Worm (Caenorhabditis elegans) whole organism, L4/young adult: ENCODE results near the gene F10E9.12.

Experiments used
- W03F9.2 ChIP-seq: fragments of 150-350 bp; optimal IDR thresholded peaks from 2 replicates; lab custom pipeline; 2014; ENCODE audit warnings: missing biosample characterization, missing genetic modification characterization
- dao-5 ChIP-seq: sonication (generic microtip); optimal IDR thresholded peaks from 2 replicates; lab custom pipeline; 2016; ENCODE audit warnings: missing genotype, missing genetic modification characterization, moderate library complexity, missing compliant biosample characterization
- him-1 ChIP-seq: sonication (generic microtip); optimal IDR thresholded peaks from 2 replicates; lab custom pipeline; 2016; ENCODE audit warnings: missing genotype, missing genetic modification reagents, missing genetic modification characterization, missing compliant biosample characterization

ce11 chrIII:8358213-8358672, 33.9 kb downstream of the F10E9.12 start, which contains the start of the genes R05D3.8 and rfp-1:
- TF ChIP-seq him-1 (tag; lab: Kevin White, UChicago) (no peak), dao-5 (tag; lab: Kevin White, UChicago) (no peak), W03F9.2 (tag; lab: Kevin White, UChicago) (peak; percentile 65)
